Fruit fly (Drosophila melanogaster) whole organism: ENCODE data around the gene CdGAPr.

ENCODE experiments used
- CG8478 ChIP-seq: fragments of >200 bp; optimal IDR thresholded peaks from 2 replicates; lab custom pipeline; 2018; ENCODE audit warnings: inconsistent platforms
- Dll ChIP-seq: fragments of >200 bp; optimal IDR thresholded peaks from 2 replicates; lab custom pipeline; 2017
- EcR ChIP-seq, 2 experiments: fragments of >200 bp; optimal IDR thresholded peaks; 2 replicates each; lab custom pipeline; 2017; ENCODE audit warnings: missing biosample characterization in 2 of 2, missing genetic modification characterization in 2 of 2, missing genetic modification reagents in 2 of 2
- pan ChIP-seq: fragments of >200 bp; optimal IDR thresholded peaks from 2 replicates; lab custom pipeline; 2017
- psq ChIP-seq: fragments of >200 bp; optimal IDR thresholded peaks from 2 replicates; lab custom pipeline; 2017
- usp ChIP-seq: fragments of >200 bp; optimal IDR thresholded peaks from 2 replicates; lab custom pipeline; 2017; ENCODE audit warnings: missing biosample characterization, missing genetic modification characterization, mixed read lengths

DNA sequence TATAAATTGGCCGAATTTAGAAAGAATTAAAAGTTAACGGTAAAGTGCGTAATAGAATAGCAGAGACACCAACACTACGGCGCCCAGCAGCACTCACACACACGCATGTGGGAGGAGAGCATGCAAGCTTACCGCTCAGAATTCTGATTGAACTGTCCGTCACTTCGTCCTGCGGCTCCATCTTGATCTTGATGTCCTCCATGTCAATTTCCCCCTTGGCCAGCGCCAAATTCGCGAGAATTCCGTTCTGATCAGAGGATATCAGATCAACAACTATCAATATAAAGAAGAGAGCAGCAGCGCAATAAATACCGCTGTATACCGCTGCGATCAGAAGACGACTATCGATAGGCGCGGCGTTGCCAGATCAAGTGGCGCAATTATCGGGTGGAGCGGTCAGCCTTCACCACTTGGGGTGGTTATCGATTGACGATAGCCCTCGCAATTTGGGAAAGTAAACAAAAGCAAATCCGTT is 56.0 kb downstream of the CdGAPr start, which contains the start of the genes CG10462 and Nf-YB:
- TF ChIP-seq psq (lab: Kevin White, UChicago) (no peak), usp (GFP tag; lab: Kevin White, UChicago) (no peak), Dll (no peak), pan (lab: Kevin White, UChicago) (no peak), EcR (GFP tag; optimal IDR thresholded peaks at IDR 0.05; lab: Kevin White, UChicago) (no peak), CG8478 (lab: Kevin White, UChicago) (no peak)
